Fruit fly (Drosophila melanogaster) Kc167 (cell line): ENCODE data around the gene Cyp4g15.

Experiments
- Myc ChIP-seq: fragments of >200 bp; optimal IDR thresholded peaks from 2 replicates; lab custom pipeline; 2017; ENCODE audit warnings: missing external identifiers
- Sin3A ChIP-seq: fragments of >200 bp; optimal IDR thresholded peaks from 2 replicates; lab custom pipeline; 2018; ENCODE audit warnings: missing external identifiers
- h ChIP-seq: fragments of >200 bp; optimal IDR thresholded peaks from 3 replicates; lab custom pipeline; 2018; ENCODE audit warnings: missing external identifiers
- insv ChIP-seq: fragments of >200 bp; optimal IDR thresholded peaks from 3 replicates; lab custom pipeline; 2018; ENCODE audit warnings: missing external identifiers
- ttk ChIP-seq: sonication (Bioruptor generic); optimal IDR thresholded peaks from 2 replicates; lab custom pipeline; 2017; ENCODE audit warnings: missing external identifiers

DNA sequence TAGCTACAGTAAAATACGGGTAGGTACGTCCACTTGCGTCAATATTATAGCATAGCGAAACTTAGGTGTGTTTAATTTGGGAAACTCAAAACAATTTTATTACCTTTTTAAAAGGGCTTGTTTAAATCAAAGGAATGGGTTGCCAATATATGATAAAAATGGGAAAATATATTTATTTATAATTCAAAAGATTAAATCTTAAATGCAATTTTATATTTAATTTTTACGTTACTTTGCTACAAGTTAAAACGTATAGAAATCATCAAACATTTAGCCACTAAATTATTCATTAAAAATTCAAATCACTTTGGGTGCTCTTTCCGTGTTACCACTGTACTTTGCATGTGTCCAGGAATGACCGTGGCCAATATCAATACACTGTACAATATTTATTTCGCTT lies 35.9 kb upstream of the Cyp4g15 start:
- TF ChIP-seq Sin3A (lab: Kevin White, UChicago): no peak
- no peak for TF ChIP-seq h (lab: Kevin White, UChicago)
- no peak for TF ChIP-seq ttk (lab: Kevin White, UChicago)
- TF ChIP-seq insv (lab: Kevin White, UChicago): no peak
- TF ChIP-seq Myc (lab: Kevin White, UChicago): no peak
